Fruit fly (Drosophila melanogaster) whole organism, pupa: ENCODE results near the gene Nse1.

ENCODE experiments used
- CG12605 ChIP-seq: fragments of 200-800 bp; sonication (Bioruptor generic); IDR thresholded peaks from 2 replicates; pipeline ENCODE4 v1.3.6; 2022; ENCODE audit warnings: missing biosample characterization, missing genetic modification characterization
- CG32121 ChIP-seq: fragments of 200-800 bp; sonication (Bioruptor generic); IDR thresholded peaks from 2 replicates; pipeline ENCODE4 v1.3.6; 2022; ENCODE audit warnings: missing biosample characterization, missing genetic modification characterization
- Snoo ChIP-seq: fragments of 200-800 bp; sonication (Bioruptor generic); optimal IDR thresholded peaks from 3 replicates; lab custom pipeline; 2017; ENCODE audit warnings: missing biosample characterization, mild to moderate bottlenecking, missing genetic modification characterization, inconsistent platforms

DNA sequence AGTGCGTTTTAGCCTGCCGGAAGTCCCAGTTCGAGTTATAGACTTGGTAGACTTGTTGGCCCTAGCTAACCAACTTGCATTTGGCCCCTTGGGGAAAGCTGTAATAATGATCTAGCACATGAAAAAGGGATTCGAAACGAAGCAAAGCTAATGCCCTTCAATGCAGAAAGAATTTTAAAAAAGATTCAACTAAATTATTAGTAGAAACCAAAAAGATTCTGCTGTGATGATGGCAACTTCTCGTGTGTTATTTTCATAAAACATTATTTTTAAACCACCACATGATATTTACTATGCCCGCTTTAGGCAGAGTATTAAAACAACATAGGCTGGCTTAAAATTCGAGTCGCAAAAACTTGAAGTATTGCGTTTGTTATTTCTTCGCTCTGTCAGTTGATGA is 14.6 kb upstream of the Nse1 start:
- TF ChIP-seq Snoo (tag; lab: Kevin White, UChicago) (no peak), CG32121 (GFP tag; lab: Robert Waterston, UW) (no peak), CG12605 (GFP tag; lab: Robert Waterston, UW) (no peak)
